Worm (Caenorhabditis elegans) whole organism, L4 larva: Measurements from ENCODE around the gene wapl-1.

Source experiments
- F26F4.8 ChIP-seq: fragments of 200-800 bp; sonication (Bioruptor generic); conservative IDR thresholded peaks from 2 replicates; pipeline ENCODE4 v1.3.6; 2022; ENCODE audit warnings: missing genetic modification characterization, missing compliant biosample characterization
- R02D3.7 ChIP-seq: fragments of 150-350 bp; sonication (generic microtip); optimal IDR thresholded peaks from 3 replicates; lab custom pipeline; 2014; ENCODE audit warnings: missing biosample characterization, missing genetic modification characterization
- T26A8.4 ChIP-seq: fragments of 200-800 bp; sonication (Bioruptor generic); IDR thresholded peaks from 2 replicates; pipeline ENCODE4 v1.3.6; 2022; ENCODE audit warnings: missing genetic modification characterization, missing compliant biosample characterization
- Y48G9A.11 ChIP-seq: fragments of 200-800 bp; sonication (Bioruptor generic); IDR thresholded peaks from 2 replicates; pipeline ENCODE4 v1.3.6; 2022; ENCODE audit warnings: missing genetic modification reagents, missing genetic modification characterization, missing compliant biosample characterization
- Y5F2A.4 ChIP-seq: fragments of 200-800 bp; sonication (Bioruptor generic); optimal IDR thresholded peaks from 2 replicates; lab custom pipeline; 2018; ENCODE audit warnings: mild to moderate bottlenecking, missing genetic modification characterization, missing compliant biosample characterization
- Y75B8A.6 ChIP-seq: fragments of 200-800 bp; sonication (Bioruptor generic); IDR thresholded peaks from 2 replicates; pipeline ENCODE4 v1.3.6; 2022; ENCODE audit warnings: missing genetic modification reagents, missing genetic modification characterization, missing compliant biosample characterization
- ZK337.2 ChIP-seq: fragments of 200-800 bp; sonication (Bioruptor generic); IDR thresholded peaks from 2 replicates; pipeline ENCODE4 v1.3.6; 2022; ENCODE audit warnings: missing genetic modification reagents, missing genetic modification characterization, missing compliant biosample characterization
- ZK546.5 ChIP-seq, 2 experiments: sonication (generic microtip); optimal IDR thresholded peaks; 2 replicates each; lab custom pipeline; 2017; ENCODE audit warnings: missing biosample characterization in 2 of 2, missing genetic modification characterization in 2 of 2
- aha-1 ChIP-seq: fragments of 150-350 bp; peaks from one replicate; lab custom pipeline; 2014; ENCODE audit warnings: missing biosample characterization, missing genetic modification characterization
- arid-1 ChIP-seq: fragments of 200-800 bp; sonication (Bioruptor generic); conservative IDR thresholded peaks from 2 replicates; pipeline ENCODE4 v1.3.6; 2022; ENCODE audit warnings: missing genetic modification reagents, missing genetic modification characterization, missing compliant biosample characterization
- attf-4 ChIP-seq: sonication (generic microtip); optimal IDR thresholded peaks from 3 replicates; lab custom pipeline; 2017; ENCODE audit warnings: missing biosample characterization, missing genetic modification characterization
- ceh-28 ChIP-seq: fragments of 150-350 bp; optimal IDR thresholded peaks from 2 replicates; lab custom pipeline; 2014; ENCODE audit warnings: missing biosample characterization, missing genetic modification reagents, missing genetic modification characterization
- ceh-32 ChIP-seq: sonication (generic microtip); optimal IDR thresholded peaks from 2 replicates; lab custom pipeline; 2016; ENCODE audit warnings: mild to moderate bottlenecking, missing genetic modification characterization, missing compliant biosample characterization; ENCODE audit not compliant: poor library complexity
- ceh-82 ChIP-seq: sonication (generic microtip); optimal IDR thresholded peaks from 2 replicates; lab custom pipeline; 2017; ENCODE audit warnings: missing biosample characterization, missing genetic modification characterization
- ces-1 ChIP-seq: fragments of 150-350 bp; sonication (generic microtip); optimal IDR thresholded peaks from 4 replicates; lab custom pipeline; 2014; ENCODE audit warnings: missing biosample characterization, missing genetic modification reagents, missing genetic modification characterization
- ctbp-1 ChIP-seq: fragments of 200-800 bp; sonication (Bioruptor generic); IDR thresholded peaks from 2 replicates; pipeline ENCODE4 v1.3.6; 2022; ENCODE audit warnings: missing genetic modification reagents, missing genetic modification characterization, missing compliant biosample characterization
- daf-16 ChIP-seq, 3 experiments: sonication (generic microtip); optimal IDR thresholded peaks; 2 replicates each; lab custom pipeline; 2016 to 2017; ENCODE audit warnings: missing genetic modification characterization in 3 of 3, missing genetic modification reagents in 3 of 3, mild to moderate bottlenecking in 2 of 3, missing compliant biosample characterization in 2 of 3, missing biosample characterization in 1 of 3, moderate library complexity in 1 of 3
- daf-8 ChIP-seq: fragments of 200-800 bp; sonication (Bioruptor generic); IDR thresholded peaks from 2 replicates; pipeline ENCODE4 v1.3.6; 2022; ENCODE audit warnings: missing genetic modification characterization, missing compliant biosample characterization
- dmd-6 ChIP-seq: fragments of 200-800 bp; sonication (Bioruptor generic); IDR thresholded peaks from 2 replicates; pipeline ENCODE4 v1.3.6; 2022; ENCODE audit warnings: missing genetic modification reagents, missing genetic modification characterization, missing compliant biosample characterization
- dve-1 ChIP-seq: sonication (generic microtip); optimal IDR thresholded peaks from 2 replicates; lab custom pipeline; 2017; ENCODE audit warnings: antibody characterized with exemption, mild to moderate bottlenecking, missing genetic modification characterization, missing compliant biosample characterization; ENCODE audit not compliant: insufficient read depth
- fos-1 ChIP-seq: fragments of 150-350 bp; optimal IDR thresholded peaks from 2 replicates; lab custom pipeline; 2014; ENCODE audit warnings: missing biosample characterization, missing genetic modification characterization
- hif-1 ChIP-seq, 2 experiments: sonication (generic microtip); optimal IDR thresholded peaks; 2 replicates each; lab custom pipeline; 2016 to 2017; ENCODE audit warnings: missing compliant biosample characterization in 2 of 2, missing genetic modification characterization in 2 of 2, missing genetic modification reagents in 2 of 2, missing genotype in 2 of 2, mild to moderate bottlenecking in 1 of 2
- hlh-11 ChIP-seq: fragments of 200-800 bp; sonication (Bioruptor generic); optimal IDR thresholded peaks from 2 replicates; lab custom pipeline; 2018; ENCODE audit warnings: mild to moderate bottlenecking, missing genetic modification characterization, missing compliant biosample characterization
- lim-7 ChIP-seq: fragments of 200-800 bp; sonication (Bioruptor generic); IDR thresholded peaks from 2 replicates; pipeline ENCODE4 v1.3.6; 2022; ENCODE audit warnings: missing genetic modification characterization, missing compliant biosample characterization
- lin-39 ChIP-seq: fragments of 150-350 bp; optimal IDR thresholded peaks from 2 replicates; lab custom pipeline; 2014; ENCODE audit warnings: missing biosample characterization, missing genetic modification reagents, missing genetic modification characterization
- lsy-2 ChIP-seq, 2 experiments: fragments of 150-350 bp in 1 of 2; sonication (generic microtip) in 1 of 2; optimal IDR thresholded peaks; 2 replicates each; lab custom pipeline; 2014 to 2017; ENCODE audit warnings: missing biosample characterization in 2 of 2, missing genetic modification characterization in 2 of 2
- madf-9 ChIP-seq: fragments of 200-800 bp; sonication (Bioruptor generic); conservative IDR thresholded peaks from 2 replicates; pipeline ENCODE4 v1.3.6; 2022; ENCODE audit warnings: missing genetic modification reagents, missing genetic modification characterization, missing compliant biosample characterization
- mes-2 ChIP-seq: sonication (generic microtip); optimal IDR thresholded peaks from 2 replicates; lab custom pipeline; 2016; ENCODE audit warnings: missing genotype, mild to moderate bottlenecking, missing genetic modification characterization, missing compliant biosample characterization; ENCODE audit not compliant: poor library complexity, severe bottlenecking
- nhr-237 ChIP-seq: sonication (generic microtip); optimal IDR thresholded peaks from 2 replicates; lab custom pipeline; 2017; ENCODE audit warnings: missing biosample characterization, missing genetic modification characterization
- nhr-25 ChIP-seq: sonication (generic microtip); optimal IDR thresholded peaks from 2 replicates; lab custom pipeline; 2017; ENCODE audit warnings: missing genetic modification characterization, mild to moderate bottlenecking, missing compliant biosample characterization, antibody characterized with exemption, moderate library complexity, borderline replicate concordance; ENCODE audit not compliant: insufficient read depth
- nhr-41 ChIP-seq: fragments of 200-800 bp; sonication (Bioruptor generic); IDR thresholded peaks from 2 replicates; pipeline ENCODE4 v1.3.6; 2022; ENCODE audit warnings: missing genetic modification reagents, missing genetic modification characterization, missing compliant biosample characterization
- nhr-42 ChIP-seq: fragments of 200-800 bp; sonication (Bioruptor generic); IDR thresholded peaks from 2 replicates; pipeline ENCODE4 v1.3.6; 2022; ENCODE audit warnings: missing genetic modification characterization, missing compliant biosample characterization
- nhr-48 ChIP-seq: sonication (generic microtip); optimal IDR thresholded peaks from 2 replicates; lab custom pipeline; 2016; ENCODE audit warnings: mild to moderate bottlenecking, missing genetic modification characterization, missing compliant biosample characterization
- pha-4 ChIP-seq, 2 experiments: fragments of 150-350 bp in 1 of 2; fragments of 200-800 bp in 1 of 2; sonication (Bioruptor generic) in 1 of 2; IDR thresholded peaks in 1 of 2; optimal IDR thresholded peaks in 1 of 2; 2 replicates each; pipeline versions ENCODE4 v1.3.6 to Lab custom; 2014 to 2022; ENCODE audit warnings: missing genetic modification characterization in 2 of 2, missing genetic modification reagents in 2 of 2, missing biosample characterization in 1 of 2, missing compliant biosample characterization in 1 of 2
- pqm-1 ChIP-seq: sonication (generic microtip); optimal IDR thresholded peaks from 2 replicates; lab custom pipeline; 2017; ENCODE audit warnings: missing biosample characterization, missing genetic modification characterization
- rbr-2 ChIP-seq: sonication (generic microtip); optimal IDR thresholded peaks from 2 replicates; lab custom pipeline; 2016; ENCODE audit warnings: missing genotype, missing genetic modification characterization, missing compliant biosample characterization
- snpc-1.2 ChIP-seq: fragments of 200-800 bp; sonication (Bioruptor generic); IDR thresholded peaks from 2 replicates; pipeline ENCODE4 v1.3.6; 2022; ENCODE audit warnings: missing genetic modification reagents, missing genetic modification characterization, missing compliant biosample characterization
- snpc-4 ChIP-seq: fragments of 150-350 bp; optimal IDR thresholded peaks from 2 replicates; lab custom pipeline; 2014; ENCODE audit warnings: missing biosample characterization, missing genetic modification characterization
- spr-1 ChIP-seq: sonication (generic microtip); optimal IDR thresholded peaks from 2 replicates; lab custom pipeline; 2016; ENCODE audit warnings: mild to moderate bottlenecking, missing genetic modification characterization, missing compliant biosample characterization
- tra-1 ChIP-seq: fragments of 200-800 bp; sonication (Bioruptor generic); IDR thresholded peaks from 2 replicates; pipeline ENCODE4 v1.3.6; 2022; ENCODE audit warnings: missing genetic modification reagents, missing genetic modification characterization, missing compliant biosample characterization
- zfp-2 ChIP-seq: sonication (generic microtip); optimal IDR thresholded peaks from 2 replicates; lab custom pipeline; 2016; ENCODE audit warnings: mild to moderate bottlenecking, missing genetic modification characterization, missing compliant biosample characterization
- zip-2 ChIP-seq: fragments of 150-350 bp; optimal IDR thresholded peaks from 2 replicates; lab custom pipeline; 2014; ENCODE audit warnings: missing biosample characterization, missing genetic modification characterization
- ztf-7 ChIP-seq: fragments of 150-350 bp; optimal IDR thresholded peaks from 2 replicates; lab custom pipeline; 2014; ENCODE audit warnings: missing biosample characterization, missing genetic modification characterization

The wapl-1 gene

DNA sequence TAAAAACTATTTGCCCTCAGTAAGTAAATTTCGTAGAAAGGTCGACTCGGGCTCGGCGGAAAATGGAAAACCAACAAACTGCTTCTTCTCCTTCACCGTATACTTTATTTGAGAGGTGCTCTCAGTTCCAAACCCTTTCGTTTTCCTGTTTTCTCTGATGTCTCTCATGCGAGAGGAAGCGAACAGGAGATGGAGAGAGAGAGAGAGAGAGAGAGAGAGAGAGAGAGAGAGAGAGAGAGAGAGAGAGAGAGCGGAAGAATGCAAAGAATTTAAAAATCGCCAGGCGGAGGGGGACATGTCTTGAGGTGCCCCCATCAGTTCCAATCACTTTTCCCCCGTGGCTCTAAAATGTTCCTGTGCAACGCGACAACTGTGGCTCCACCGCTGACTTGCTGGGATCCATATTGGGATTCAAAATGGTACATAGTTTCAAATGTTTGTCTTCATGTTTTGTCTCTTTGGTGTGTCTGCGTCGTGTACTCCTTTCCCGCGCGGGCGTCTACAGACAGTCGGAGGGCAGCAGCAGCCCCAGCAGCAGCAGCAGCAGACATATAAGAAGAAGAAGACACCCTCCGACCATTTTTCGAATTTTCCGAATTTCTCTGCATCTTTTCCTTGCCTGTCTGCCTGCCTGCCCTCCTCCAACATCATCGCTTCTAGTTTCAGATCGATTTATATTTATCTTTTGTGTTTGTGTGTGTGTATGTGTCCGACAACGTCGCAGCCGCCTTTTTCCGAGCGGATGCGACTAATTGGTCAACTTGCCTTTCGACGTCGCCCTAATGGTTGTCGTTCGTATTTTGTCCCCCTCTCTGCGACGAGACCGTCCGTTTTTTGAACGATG, 9.0 kb upstream of the wapl-1 start, which contains the start of gene R08C7.11 (continued):
- peak in 1 of 2 experiments; percentile 17 for TF ChIP-seq lsy-2 (tag; optimal IDR thresholded peaks at IDR 0.05; lab: Kevin White, UChicago)
- no peak for TF ChIP-seq attf-4
- no peak for TF ChIP-seq Y5F2A.4 (GFP tag; lab: Kevin White, UChicago)
- TF ChIP-seq ces-1 (GFP tag; lab: Kevin White, UChicago) = no peak
- no peak for TF ChIP-seq ctbp-1
- no peak for TF ChIP-seq nhr-42 (GFP tag; lab: Robert Waterston, UW)
- no peak for TF ChIP-seq daf-8 (GFP tag; lab: Robert Waterston, UW)
- TF ChIP-seq nhr-237 (tag; lab: Kevin White, UChicago) = no peak
- no peak for TF ChIP-seq dmd-6 (GFP tag; lab: Robert Waterston, UW)
- no peak for TF ChIP-seq fos-1
- TF ChIP-seq lin-39 (tag; lab: Kevin White, UChicago) = no peak
- no peak for TF ChIP-seq R02D3.7
- TF ChIP-seq, all 104 proteins: peak for 16

- TF ChIP-seq ZK337.2 (GFP tag; lab: Robert Waterston, UW) (no peak), snpc-4 (tag; lab: Kevin White, UChicago) (no peak), nhr-25 (tag; lab: Kevin White, UChicago) (no peak), pha-4 (GFP tag; IDR thresholded peaks at IDR 0.05; lab: Robert Waterston, UW) (no peak), pha-4 (tag; optimal IDR thresholded peaks at IDR 0.05; lab: Kevin White, UChicago) (no peak), ztf-7 (tag; lab: Kevin White, UChicago) (no peak), F26F4.8 (no peak), ZK546.5 (tag; optimal IDR thresholded peaks at IDR 0.05; lab: Kevin White, UChicago) (no peak), hlh-11 (no peak), tra-1 (no peak), Y5F2A.4 (GFP tag; lab: Kevin White, UChicago) (no peak), madf-9 (GFP tag; lab: Robert Waterston, UW) (no peak), pqm-1 (no peak), zip-2 (tag; lab: Kevin White, UChicago) (no peak), arid-1 (GFP tag; lab: Robert Waterston, UW) (no peak), nhr-41 (GFP tag; lab: Robert Waterston, UW) (no peak), nhr-237 (tag; lab: Kevin White, UChicago) (no peak)
Observed at ce11 chrIV:4451576-4451975, 6.0 kb upstream of the wapl-1 start, which contains the start of gene R08C7.1. Gene R08C7.1 (plus strand): TSS chrIV:4451876.

DNA sequence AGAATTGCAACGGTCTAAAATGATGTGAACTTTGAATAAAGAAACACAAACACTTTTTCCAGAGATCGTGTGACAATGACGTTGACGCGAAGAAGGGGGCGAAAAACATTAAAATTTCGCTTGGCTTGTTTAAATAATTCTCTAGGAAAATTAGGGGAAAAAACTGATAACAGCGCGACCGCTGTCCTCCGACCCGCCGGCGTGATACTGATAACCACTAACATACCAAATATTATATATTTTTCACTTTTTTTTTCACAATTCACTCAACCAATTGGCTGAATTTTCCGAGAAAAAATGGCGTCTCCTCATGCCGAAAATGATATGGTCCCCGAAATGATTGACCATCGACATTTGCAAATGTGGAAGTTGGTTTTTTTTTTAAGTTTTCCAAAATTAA, 4.3 kb upstream of the wapl-1 start:
- no peak for TF ChIP-seq hif-1 (tag; optimal IDR thresholded peaks at IDR 0.05; lab: Kevin White, UChicago)
- TF ChIP-seq ceh-82 (tag; lab: Kevin White, UChicago) = no peak
- TF ChIP-seq zfp-2 (tag; lab: Kevin White, UChicago) = peak; percentile 22
- TF ChIP-seq pqm-1 = peak; percentile 53
- TF ChIP-seq daf-16 (GFP tag; optimal IDR thresholded peaks at IDR 0.05; lab: Kevin White, UChicago) = peak in 1 of 2 experiments; percentile 53
- peak; percentile 64 for TF ChIP-seq daf-16 (tag; optimal IDR thresholded peaks at IDR 0.05; lab: Kevin White, UChicago)
- peak; percentile 75 for TF ChIP-seq nhr-41 (GFP tag; lab: Robert Waterston, UW)
- TF ChIP-seq aha-1 (tag; lab: Kevin White, UChicago) = peak; percentile 25
- peak; percentile 61 for TF ChIP-seq dve-1 (tag; lab: Kevin White, UChicago)
- TF ChIP-seq tra-1 = 0 out of 2 replicates have a peak, but pooled peaks have one; percentile 22
- peak in 1 of 2 experiments; percentile 17 for TF ChIP-seq lsy-2 (tag; optimal IDR thresholded peaks at IDR 0.05; lab: Kevin White, UChicago)
- peak; percentile 31 for TF ChIP-seq spr-1
- TF ChIP-seq nhr-48 = peak; percentile 3
- 0 out of 2 replicates have a peak, but pooled peaks have one; percentile 55 for TF ChIP-seq Y75B8A.6 (GFP tag; lab: Robert Waterston, UW)
- peak; percentile 53 for TF ChIP-seq T26A8.4 (GFP tag; lab: Robert Waterston, UW)
- no peak for TF ChIP-seq attf-4
- no peak for TF ChIP-seq nhr-25 (tag; lab: Kevin White, UChicago)
- TF ChIP-seq snpc-1.2 (GFP tag; lab: Robert Waterston, UW) = peak; percentile 27; the same call in 1 of the 2 replicates
- no peak for TF ChIP-seq ceh-28 (tag; lab: Kevin White, UChicago)
- peak; percentile 44; the same call in 1 of the 2 replicates for TF ChIP-seq Y48G9A.11 (GFP tag; lab: Robert Waterston, UW)
- TF ChIP-seq mes-2 (tag; lab: Kevin White, UChicago) = peak; percentile 45
- TF ChIP-seq daf-8 (GFP tag; lab: Robert Waterston, UW) = no peak
- TF ChIP-seq lim-7 (GFP tag; lab: Robert Waterston, UW) = 0 out of 2 replicates have a peak, but pooled peaks have one; percentile 46
- TF ChIP-seq rbr-2 (tag; lab: Kevin White, UChicago) = no peak
- no peak for TF ChIP-seq ceh-32
